Fruit fly (Drosophila melanogaster): ENCODE data around the gene lectin-22C.

lectin-22C gene

DNA sequence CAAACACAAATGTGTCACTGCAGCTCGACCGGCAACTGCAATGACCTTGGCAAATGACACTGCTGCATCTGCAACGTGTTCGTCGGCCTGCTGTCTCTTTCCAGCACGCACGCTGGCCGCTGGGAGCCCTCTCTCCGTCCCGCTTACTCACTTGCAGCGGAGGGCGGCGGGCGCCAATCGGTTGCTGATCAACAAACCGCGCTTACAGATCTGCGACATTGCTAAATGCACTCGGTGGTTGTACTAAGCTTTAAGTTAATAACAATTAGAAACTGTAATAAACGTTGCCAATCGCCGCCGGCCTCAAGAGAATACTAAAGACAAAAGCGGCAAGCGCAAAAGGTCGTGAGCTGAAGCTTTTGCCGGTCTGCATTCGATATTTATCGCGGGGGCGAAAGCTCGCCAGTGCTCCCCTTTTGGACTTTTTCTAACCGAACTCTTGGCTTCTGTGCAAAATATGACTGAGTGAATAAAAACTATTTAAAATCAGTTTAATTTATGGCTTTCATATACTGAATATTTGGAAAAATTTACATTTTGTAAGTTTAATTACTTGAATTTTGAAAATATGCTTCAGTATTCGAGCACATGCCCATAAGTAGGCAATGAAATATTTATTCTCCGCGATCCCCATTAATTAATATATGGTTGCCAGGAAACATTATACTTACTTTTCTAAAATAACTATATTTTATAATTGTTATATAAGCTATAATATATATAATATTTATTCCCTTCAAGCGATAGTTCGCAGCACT is 49.5 kb downstream of the lectin-22C start, which contains the start of gene Got2 (continued):
- peak; percentile 90; the same call in 3 of the 4 replicates for TF ChIP-seq chinmo (GFP tag; IDR thresholded peaks at IDR 0.05; ENCODE audit: partially characterized antibody)
- TF ChIP-seq Dek (tag; optimal IDR thresholded peaks at IDR 0.05): peak; percentile 49
- no peak for TF ChIP-seq so (GFP tag; IDR thresholded peaks at IDR 0.05)
- TF ChIP-seq sd (tag; optimal IDR thresholded peaks at IDR 0.05): no peak
- peak; percentile 78 for TF ChIP-seq CG8478 (optimal IDR thresholded peaks at IDR 0.05)
- TF ChIP-seq CG16779 (GFP tag; IDR thresholded peaks at IDR 0.05): no peak
- TF ChIP-seq Mes4 (GFP tag; optimal IDR thresholded peaks at IDR 0.05): no peak
- no peak for TF ChIP-seq chif (GFP tag; optimal IDR thresholded peaks at IDR 0.05)
- peak; percentile 7 for TF ChIP-seq CG4424 (GFP tag; optimal IDR thresholded peaks at IDR 0.05)
- TF ChIP-seq kni (GFP tag; optimal IDR thresholded peaks at IDR 0.05): no peak
- peak; percentile 79 for TF ChIP-seq Doc3 (GFP tag; IDR thresholded peaks at IDR 0.05; ENCODE audit: partially characterized antibody)
- no peak for TF ChIP-seq lov (optimal IDR thresholded peaks at IDR 0.05)
- no peak for TF ChIP-seq lov (GFP tag; IDR thresholded peaks at IDR 0.05)
- peak; percentile 27; the same call in 1 of the 2 replicates for TF ChIP-seq CG14014 (GFP tag; IDR thresholded peaks at IDR 0.05)
- 0 out of 2 replicates have a peak, but pooled peaks have one; percentile 26 for TF ChIP-seq al (GFP tag; IDR thresholded peaks at IDR 0.05)
- TF ChIP-seq pita (GFP tag; optimal IDR thresholded peaks at IDR 0.05): no peak
- no peak for TF ChIP-seq Pdp1 (GFP tag; optimal IDR thresholded peaks at IDR 0.05)
- no peak for TF ChIP-seq ap (GFP tag; IDR thresholded peaks at IDR 0.05)
- no peak for TF ChIP-seq esg (GFP tag; conservative IDR thresholded peaks at IDR 0.05)
- peak; percentile 54 for TF ChIP-seq Dref (GFP tag; IDR thresholded peaks at IDR 0.05)
- TF ChIP-seq Sox102F (GFP tag; optimal IDR thresholded peaks at IDR 0.05): peak; percentile 49
- TF ChIP-seq wdn (GFP tag; IDR thresholded peaks at IDR 0.05): no peak
- no peak for TF ChIP-seq CG10543 (GFP tag; optimal IDR thresholded peaks at IDR 0.05)
- no peak for TF ChIP-seq Nf-YC (tag; optimal IDR thresholded peaks at IDR 0.05)
- no peak for TF ChIP-seq en (GFP tag; optimal IDR thresholded peaks at IDR 0.05)
- TF ChIP-seq CG32772 (GFP tag; IDR thresholded peaks at IDR 0.05): no peak
- no peak for TF ChIP-seq ci (GFP tag; IDR thresholded peaks at IDR 0.05)
- no peak for TF ChIP-seq CG7271 (tag; optimal IDR thresholded peaks at IDR 0.05)
- no peak for TF ChIP-seq CG6654 (GFP tag; optimal IDR thresholded peaks at IDR 0.05)
- TF ChIP-seq CG14860 (GFP tag; IDR thresholded peaks at IDR 0.05; ENCODE audit: partially characterized antibody): peak; percentile 65
- peak; percentile 75; the same call in 1 of the 3 replicates for TF ChIP-seq CG7963 (GFP tag; IDR thresholded peaks at IDR 0.05; ENCODE audit: partially characterized antibody)
- peak; percentile 13 for TF ChIP-seq CG6854 (GFP tag; optimal IDR thresholded peaks at IDR 0.05)
- no peak for TF ChIP-seq CG7357 (GFP tag; IDR thresholded peaks at IDR 0.05)
- TF ChIP-seq prd (optimal IDR thresholded peaks at IDR 0.05): no peak
- TF ChIP-seq prd (GFP tag; IDR thresholded peaks at IDR 0.05): 0 out of 3 replicates have a peak, but pooled peaks have one; percentile 32
- TF ChIP-seq ERR (GFP tag; optimal IDR thresholded peaks at IDR 0.05): peak; percentile 92
- no peak for TF ChIP-seq CG10462 (GFP tag; optimal IDR thresholded peaks at IDR 0.05)
- peak; percentile 87 for TF ChIP-seq CG10321 (GFP tag; IDR thresholded peaks at IDR 0.05)
- no peak for TF ChIP-seq CG18262 (tag; optimal IDR thresholded peaks at IDR 0.05)
- no peak; the same call in 1 of the 2 replicates for TF ChIP-seq danr (GFP tag; IDR thresholded peaks at IDR 0.05)
- TF ChIP-seq CG15601 (tag; optimal IDR thresholded peaks at IDR 0.05): no peak
- no peak for TF ChIP-seq emc (GFP tag; optimal IDR thresholded peaks at IDR 0.05)
- TF ChIP-seq unpg (GFP tag; optimal IDR thresholded peaks at IDR 0.05): no peak
- no peak for TF ChIP-seq sens-2 (GFP tag; IDR thresholded peaks at IDR 0.05)
- peak; percentile 85 for TF ChIP-seq knrl (GFP tag; IDR thresholded peaks at IDR 0.05; ENCODE audit: partially characterized antibody)
- TF ChIP-seq oc (tag; optimal IDR thresholded peaks at IDR 0.05): no peak
- TF ChIP-seq CG10654 (GFP tag; optimal IDR thresholded peaks at IDR 0.05): no peak
- peak; percentile 19 for TF ChIP-seq dmrt99B (tag; optimal IDR thresholded peaks at IDR 0.05)
- TF ChIP-seq mam (GFP tag; optimal IDR thresholded peaks at IDR 0.05): no peak
- TF ChIP-seq B-H2 (GFP tag; optimal IDR thresholded peaks at IDR 0.05): no peak
